Worm (Caenorhabditis elegans) whole organism, L4/young adult: Measurements from ENCODE around the gene pde-4.

Source experiments
- W03F9.2 ChIP-seq: fragments of 150-350 bp; optimal IDR thresholded peaks from 2 replicates; lab custom pipeline; 2014; ENCODE audit warnings: missing biosample characterization, missing genetic modification characterization
- dao-5 ChIP-seq: sonication (generic microtip); optimal IDR thresholded peaks from 2 replicates; lab custom pipeline; 2016; ENCODE audit warnings: missing genotype, missing genetic modification characterization, moderate library complexity, missing compliant biosample characterization
- him-1 ChIP-seq: sonication (generic microtip); optimal IDR thresholded peaks from 2 replicates; lab custom pipeline; 2016; ENCODE audit warnings: missing genotype, missing genetic modification reagents, missing genetic modification characterization, missing compliant biosample characterization

ce11 chrII:7636941-7637340, 14.1 kb downstream of the pde-4 start:
- TF ChIP-seq him-1 (tag; lab: Kevin White, UChicago) = no peak
- no peak for TF ChIP-seq dao-5 (tag; lab: Kevin White, UChicago)
- no peak for TF ChIP-seq W03F9.2 (tag; lab: Kevin White, UChicago)
